Worm (Caenorhabditis elegans) whole organism, L4/young adult: ENCODE data around the gene ZK632.2.
A peak's percentile ranks its signal among the peaks of the same experiment; 100 is the strongest.

Experiments used
- W03F9.2 ChIP-seq: fragments of 150-350 bp; optimal IDR thresholded peaks from 2 replicates; lab custom pipeline; 2014; ENCODE audit warnings: missing biosample characterization, missing genetic modification characterization
- dao-5 ChIP-seq: sonication (generic microtip); optimal IDR thresholded peaks from 2 replicates; lab custom pipeline; 2016; ENCODE audit warnings: missing genotype, missing genetic modification characterization, moderate library complexity, missing compliant biosample characterization
- him-1 ChIP-seq: sonication (generic microtip); optimal IDR thresholded peaks from 2 replicates; lab custom pipeline; 2016; ENCODE audit warnings: missing genotype, missing genetic modification reagents, missing genetic modification characterization, missing compliant biosample characterization

Gene ZK632.2

ce11 chrIII:9796448-9796847 lies 2.5 kb upstream of the ZK632.2 start, which contains the start of gene srxa-10:
Gene srxa-10 (minus strand): TSS chrIII:9796548.
- TF ChIP-seq him-1 (tag; lab: Kevin White, UChicago), result no peak
- TF ChIP-seq W03F9.2 (tag; lab: Kevin White, UChicago), result no peak
- TF ChIP-seq dao-5 (tag; lab: Kevin White, UChicago), result no peak

- TF ChIP-seq W03F9.2 (tag; lab: Kevin White, UChicago), result no peak
These were observed 3.1 kb downstream of the ZK632.2 start for ce11 chrIII:9802045-9802444.

- TF ChIP-seq W03F9.2 (tag; lab: Kevin White, UChicago) (no peak), dao-5 (tag; lab: Kevin White, UChicago) (no peak), him-1 (tag; lab: Kevin White, UChicago) (no peak)
These were observed 6.2 kb downstream of the ZK632.2 start, which contains the start of gene riok-3 for ce11 chrIII:9804997-9805610. Gene riok-3 (minus strand): TSS chrIII:9805011.

- TF ChIP-seq W03F9.2 (tag; lab: Kevin White, UChicago), result no peak
- TF ChIP-seq dao-5 (tag; lab: Kevin White, UChicago), result no peak
- TF ChIP-seq him-1 (tag; lab: Kevin White, UChicago), result no peak
These were observed 8.2 kb downstream of the ZK632.2 start, which contains the start of gene ZK632.4 for ce11 chrIII:9806968-9807559. Gene ZK632.4 (minus strand): TSS chrIII:9807454.

- TF ChIP-seq W03F9.2 (tag; lab: Kevin White, UChicago) (no peak), dao-5 (tag; lab: Kevin White, UChicago) (no peak), him-1 (tag; lab: Kevin White, UChicago) (no peak)
These were observed 8.7 kb downstream of the ZK632.2 start for ce11 chrIII:9807560-9808046.

ce11 chrIII:9808179-9808578 lies 9.3 kb downstream of the ZK632.2 start, which contains the start of gene gtap-2:
Gene gtap-2 (plus strand): TSS chrIII:9808544.
- peak; percentile 56 for TF ChIP-seq W03F9.2 (tag; lab: Kevin White, UChicago)
- no peak for TF ChIP-seq him-1 (tag; lab: Kevin White, UChicago)

ce11 chrIII:9813146-9813545 lies 14.2 kb downstream of the ZK632.2 start, which contains the start of gene ZK632.14:
Gene ZK632.14 (plus strand): TSS chrIII:9813446.
- TF ChIP-seq him-1 (tag; lab: Kevin White, UChicago) (no peak), dao-5 (tag; lab: Kevin White, UChicago) (no peak), W03F9.2 (tag; lab: Kevin White, UChicago) (no peak)

ce11 chrIII:9817087-9817612 lies 18.2 kb downstream of the ZK632.2 start, which contains the start of gene cnx-1:
Gene cnx-1 (minus strand): TSS chrIII:9817137.
- TF ChIP-seq W03F9.2 (tag; lab: Kevin White, UChicago) (no peak), him-1 (tag; lab: Kevin White, UChicago) (no peak), dao-5 (tag; lab: Kevin White, UChicago) (no peak)

- peak; percentile 61 for TF ChIP-seq W03F9.2 (tag; lab: Kevin White, UChicago)
- no peak for TF ChIP-seq dao-5 (tag; lab: Kevin White, UChicago)
- no peak for TF ChIP-seq him-1 (tag; lab: Kevin White, UChicago)
These were observed 19.0 kb downstream of the ZK632.2 start for ce11 chrIII:9817894-9818293.

- TF ChIP-seq dao-5 (tag; lab: Kevin White, UChicago) (no peak), W03F9.2 (tag; lab: Kevin White, UChicago) (no peak), him-1 (tag; lab: Kevin White, UChicago) (no peak)
These were observed 19.9 kb downstream of the ZK632.2 start, which contains the start of gene panl-3 for ce11 chrIII:9818763-9819162. Gene panl-3 (plus strand): TSS chrIII:9819056.

- TF ChIP-seq him-1 (tag; lab: Kevin White, UChicago) (no peak), W03F9.2 (tag; lab: Kevin White, UChicago) (no peak), dao-5 (tag; lab: Kevin White, UChicago) (no peak)
These were observed 24.0 kb downstream of the ZK632.2 start, which contains the start of gene arl-5 for ce11 chrIII:9822942-9823341. Gene arl-5 (plus strand): TSS chrIII:9823242.

- TF ChIP-seq dao-5 (tag; lab: Kevin White, UChicago), result no peak
- TF ChIP-seq W03F9.2 (tag; lab: Kevin White, UChicago), result no peak
- no peak for TF ChIP-seq him-1 (tag; lab: Kevin White, UChicago)
These were observed 24.8 kb downstream of the ZK632.2 start for ce11 chrIII:9823748-9824147.

- no peak for TF ChIP-seq W03F9.2 (tag; lab: Kevin White, UChicago)
- no peak for TF ChIP-seq him-1 (tag; lab: Kevin White, UChicago)
- no peak for TF ChIP-seq dao-5 (tag; lab: Kevin White, UChicago)
These were observed 25.5 kb downstream of the ZK632.2 start, which contains the start of gene lin-52 for ce11 chrIII:9824330-9824934. Gene lin-52 (minus strand): TSS chrIII:9824750.
